Worm (Caenorhabditis elegans) whole organism, L4 larva: Measurements from ENCODE around the gene nas-22.

ENCODE experiments used
- ZK546.5 ChIP-seq, 2 experiments: sonication (generic microtip); optimal IDR thresholded peaks; 2 replicates each; lab custom pipeline; 2017; ENCODE audit warnings: missing biosample characterization in 2 of 2, missing genetic modification characterization in 2 of 2
- ama-1 ChIP-seq: fragments of 150-350 bp; optimal IDR thresholded peaks from 2 replicates; lab custom pipeline; 2014; ENCODE audit warnings: inconsistent platforms, mixed read lengths
- daf-8 ChIP-seq: fragments of 200-800 bp; sonication (Bioruptor generic); IDR thresholded peaks from 2 replicates; pipeline ENCODE4 v1.3.6; 2022; ENCODE audit warnings: missing genetic modification characterization, missing compliant biosample characterization
- lin-13 ChIP-seq: fragments of 150-350 bp; optimal IDR thresholded peaks from 2 replicates; lab custom pipeline; 2014; ENCODE audit warnings: missing biosample characterization, missing genetic modification reagents, missing genetic modification characterization
- nhr-6 ChIP-seq: fragments of 150-350 bp; optimal IDR thresholded peaks from 2 replicates; lab custom pipeline; 2014; ENCODE audit warnings: missing biosample characterization, missing genetic modification characterization
- nhr-77 ChIP-seq: fragments of 150-350 bp; optimal IDR thresholded peaks from 2 replicates; lab custom pipeline; 2014; ENCODE audit warnings: missing biosample characterization, missing genetic modification characterization
- unc-62 ChIP-seq, 3 experiments: fragments of 150-350 bp in 1 of 3; sonication (generic microtip); optimal IDR thresholded peaks in 2 of 3; peaks in 1 of 3; 1 replicate in 1 of 3; 2 replicates in 2 of 3; lab custom pipeline; 2014 to 2017; ENCODE audit warnings: missing biosample characterization in 3 of 3, missing genetic modification characterization in 3 of 3, missing genetic modification reagents in 3 of 3, missing genotype in 1 of 3

DNA sequence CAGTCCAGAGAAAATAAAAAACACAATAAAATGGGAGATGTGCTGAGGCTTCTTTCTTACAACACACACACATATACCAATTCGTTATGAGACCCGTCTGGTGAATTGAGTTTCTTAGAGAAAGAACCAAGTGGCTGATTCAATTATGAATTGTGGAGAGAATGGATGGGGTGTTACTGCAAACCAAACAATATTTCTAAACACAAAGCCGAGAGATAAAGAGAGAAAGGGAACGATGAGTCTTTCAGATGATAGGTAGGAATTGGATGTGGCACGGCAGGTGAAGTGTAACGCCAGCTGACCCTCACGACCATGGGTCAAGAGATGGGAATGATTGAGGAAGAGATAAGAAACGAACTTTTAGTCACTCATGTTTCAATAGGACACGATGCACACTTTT, 28.2 kb upstream of the nas-22 start, which contains the start of gene mig-17:
- TF ChIP-seq unc-62 (GFP tag; optimal IDR thresholded peaks at IDR 0.05 in 1 of 2; lab: Kevin White, UChicago), result no peak
- no peak for TF ChIP-seq unc-62 (tag; optimal IDR thresholded peaks at IDR 0.05; lab: Kevin White, UChicago)
- no peak for TF ChIP-seq lin-13
- no peak for TF ChIP-seq ama-1 (lab: Kevin White, UChicago)
- no peak for TF ChIP-seq nhr-77 (tag; lab: Kevin White, UChicago)
- TF ChIP-seq ZK546.5 (tag; optimal IDR thresholded peaks at IDR 0.05; lab: Kevin White, UChicago), result no peak
- no peak for TF ChIP-seq nhr-6 (tag; lab: Kevin White, UChicago)
- TF ChIP-seq daf-8 (GFP tag; lab: Robert Waterston, UW), result no peak
